Worm (Caenorhabditis elegans) whole organism, L1 larva: ENCODE results near the gene C29F7.1.

Experiments
- ceh-63 ChIP-seq: fragments of 200-800 bp; sonication (Bioruptor generic); optimal IDR thresholded peaks from 2 replicates; lab custom pipeline; 2018; ENCODE audit warnings: mild to moderate bottlenecking, missing genetic modification characterization, missing compliant biosample characterization
- egl-13 ChIP-seq: sonication (generic microtip); optimal IDR thresholded peaks from 2 replicates; lab custom pipeline; 2016; ENCODE audit warnings: missing genotype, missing genetic modification reagents, missing genetic modification characterization, missing compliant biosample characterization
- egl-27 ChIP-seq, 2 experiments: fragments of 150-350 bp in 1 of 2; sonication (generic microtip); optimal IDR thresholded peaks; 3 replicates each; lab custom pipeline; 2017 to 2018; ENCODE audit warnings: missing biosample characterization in 2 of 2, missing genetic modification characterization in 2 of 2, missing genetic modification reagents in 2 of 2
- nhr-71 ChIP-seq: sonication (generic microtip); optimal IDR thresholded peaks from 2 replicates; lab custom pipeline; 2016; ENCODE audit warnings: mild to moderate bottlenecking, missing genetic modification characterization, moderate library complexity, missing compliant biosample characterization
- nhr-90 ChIP-seq: sonication (generic microtip); optimal IDR thresholded peaks from 2 replicates; lab custom pipeline; 2016; ENCODE audit warnings: mild to moderate bottlenecking, missing genetic modification characterization, missing compliant biosample characterization; ENCODE audit not compliant: poor library complexity
- pag-3 ChIP-seq: sonication (generic microtip); optimal IDR thresholded peaks from 2 replicates; lab custom pipeline; 2017; ENCODE audit warnings: missing genetic modification characterization, mild to moderate bottlenecking, missing compliant biosample characterization, antibody characterized with exemption, borderline replicate concordance; ENCODE audit not compliant: insufficient read depth
- pqm-1 ChIP-seq: sonication (generic microtip); optimal IDR thresholded peaks from 3 replicates; lab custom pipeline; 2017; ENCODE audit warnings: missing biosample characterization, missing genetic modification characterization
- snpc-4 ChIP-seq: fragments of 150-350 bp; optimal IDR thresholded peaks from 2 replicates; lab custom pipeline; 2014; ENCODE audit warnings: missing biosample characterization, missing genetic modification characterization
- sptf-1 ChIP-seq: fragments of 150-350 bp; optimal IDR thresholded peaks from 2 replicates; lab custom pipeline; 2014; ENCODE audit warnings: missing biosample characterization, missing genetic modification characterization
- unc-62 ChIP-seq: fragments of 150-350 bp; optimal IDR thresholded peaks from 2 replicates; lab custom pipeline; 2014; ENCODE audit warnings: missing biosample characterization, missing genetic modification reagents, missing genetic modification characterization
- vab-15 ChIP-seq: sonication (generic microtip); optimal IDR thresholded peaks from 2 replicates; lab custom pipeline; 2017; ENCODE audit warnings: missing genotype, mild to moderate bottlenecking, missing genetic modification characterization, missing compliant biosample characterization
- zip-4 ChIP-seq: fragments of 200-800 bp; sonication (Bioruptor generic); optimal IDR thresholded peaks from 2 replicates; lab custom pipeline; 2018; ENCODE audit warnings: mild to moderate bottlenecking, missing genetic modification characterization, moderate library complexity, missing compliant biosample characterization

DNA sequence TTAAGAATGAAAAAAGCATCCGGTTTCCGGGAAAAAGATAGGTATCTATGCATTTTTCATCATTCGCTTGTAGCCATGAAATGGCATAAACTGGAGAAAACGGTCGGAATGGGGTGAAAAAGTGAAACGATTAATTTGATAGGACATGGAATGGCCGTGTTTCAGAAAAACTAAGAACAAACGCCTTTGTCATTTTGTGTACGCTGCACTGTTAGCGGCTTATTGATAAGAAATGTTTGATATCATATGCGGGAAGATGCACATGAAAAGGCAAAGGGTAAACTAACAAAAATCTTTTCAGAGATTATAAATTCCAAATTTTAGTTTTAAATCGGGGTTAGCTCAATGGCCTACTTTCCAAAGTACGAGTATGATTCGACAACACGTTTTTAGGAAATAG, 11.3 kb downstream of the C29F7.1 start:
- TF ChIP-seq snpc-4 (tag; lab: Kevin White, UChicago), result no peak
- TF ChIP-seq egl-27 (tag; optimal IDR thresholded peaks at IDR 0.05; lab: Kevin White, UChicago), result no peak
- TF ChIP-seq pqm-1 (tag; lab: Kevin White, UChicago), result no peak
- TF ChIP-seq ceh-63 (GFP tag; lab: Kevin White, UChicago), result no peak
- no peak for TF ChIP-seq unc-62 (GFP tag; lab: Kevin White, UChicago)
- no peak for TF ChIP-seq vab-15 (tag; lab: Kevin White, UChicago)
- TF ChIP-seq zip-4, result no peak
- TF ChIP-seq sptf-1 (tag; lab: Kevin White, UChicago), result no peak
- TF ChIP-seq nhr-71, result no peak
- TF ChIP-seq nhr-90 (tag; lab: Kevin White, UChicago), result no peak
- no peak for TF ChIP-seq egl-13
- no peak for TF ChIP-seq pag-3 (tag; lab: Kevin White, UChicago)
